Worm (Caenorhabditis elegans): ENCODE data around the gene F54H5.3.

DNA sequence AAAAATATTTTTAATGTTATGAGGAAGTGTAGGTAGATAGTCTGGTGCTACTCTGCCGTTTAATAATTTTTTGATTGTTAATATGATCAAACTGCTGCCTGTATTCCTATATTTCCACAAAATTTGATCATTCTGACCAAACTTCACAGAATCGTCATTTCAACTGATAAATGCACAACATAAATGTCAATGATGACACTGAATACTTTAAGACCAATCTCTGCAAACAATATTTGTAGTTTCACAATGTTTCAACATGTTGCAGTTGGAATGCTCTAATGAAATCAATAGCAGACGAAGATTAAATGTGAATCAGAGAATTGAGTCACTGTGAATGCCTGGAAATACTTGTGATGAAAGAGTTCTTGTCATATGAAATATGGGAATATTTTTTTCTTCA is 7.8 kb downstream of the F54H5.3 start:
- TF ChIP-seq T22C8.4 (GFP tag; IDR thresholded peaks at IDR 0.05) (no peak), ref-1 (GFP tag; conservative IDR thresholded peaks at IDR 0.05) (no peak), cog-1 (tag; optimal IDR thresholded peaks at IDR 0.05) (no peak), med-1 (GFP tag; optimal IDR thresholded peaks at IDR 0.05; ENCODE audit: insufficient read depth) (no peak), tab-1 (GFP tag; IDR thresholded peaks at IDR 0.05) (no peak), klf-2 (GFP tag; conservative IDR thresholded peaks at IDR 0.05) (no peak), flt-1 (GFP tag; IDR thresholded peaks at IDR 0.05) (no peak), ztf-29 (GFP tag; IDR thresholded peaks at IDR 0.05) (no peak), ztf-23 (GFP tag; IDR thresholded peaks at IDR 0.05) (no peak)
